Worm (Caenorhabditis elegans) whole organism, midembryonic: ENCODE data around the gene K03B4.2.

ENCODE experiments used
- T22C8.4 ChIP-seq: fragments of 200-800 bp; sonication (Bioruptor generic); IDR thresholded peaks from 2 replicates; pipeline ENCODE4 v1.3.6; 2022; ENCODE audit warnings: missing genetic modification characterization, missing compliant biosample characterization
- cog-1 ChIP-seq: sonication (generic microtip); optimal IDR thresholded peaks from 2 replicates; lab custom pipeline; 2016; ENCODE audit warnings: missing genetic modification characterization, missing compliant biosample characterization
- flt-1 ChIP-seq: fragments of 200-800 bp; sonication (Bioruptor generic); IDR thresholded peaks from 2 replicates; pipeline ENCODE4 v1.3.6; 2022; ENCODE audit warnings: missing genetic modification characterization, missing compliant biosample characterization
- klf-2 ChIP-seq: fragments of 200-800 bp; sonication (Bioruptor generic); conservative IDR thresholded peaks from 2 replicates; pipeline ENCODE4 v1.3.6; 2022; ENCODE audit warnings: missing genetic modification reagents, missing genetic modification characterization, missing compliant biosample characterization
- med-1 ChIP-seq: sonication (generic microtip); optimal IDR thresholded peaks from 2 replicates; lab custom pipeline; 2017; ENCODE audit warnings: missing genetic modification characterization, mild to moderate bottlenecking, missing compliant biosample characterization, antibody characterized with exemption, missing genetic modification reagents; ENCODE audit not compliant: insufficient read depth
- ref-1 ChIP-seq: fragments of 200-800 bp; sonication (Bioruptor generic); conservative IDR thresholded peaks from 2 replicates; pipeline ENCODE4 v1.3.6; 2022; ENCODE audit warnings: missing genetic modification reagents, missing genetic modification characterization, missing compliant biosample characterization
- tab-1 ChIP-seq: fragments of 200-800 bp; sonication (Bioruptor generic); IDR thresholded peaks from 2 replicates; pipeline ENCODE4 v1.3.6; 2022; ENCODE audit warnings: missing genetic modification characterization, missing compliant biosample characterization
- ztf-23 ChIP-seq: fragments of 200-800 bp; sonication (Bioruptor generic); IDR thresholded peaks from 2 replicates; pipeline ENCODE4 v1.3.6; 2022; ENCODE audit warnings: missing genetic modification reagents, missing genetic modification characterization, missing compliant biosample characterization
- ztf-29 ChIP-seq: fragments of 200-800 bp; sonication (Bioruptor generic); IDR thresholded peaks from 2 replicates; pipeline ENCODE4 v1.3.6; 2022; ENCODE audit warnings: missing genetic modification reagents, missing genetic modification characterization, missing compliant biosample characterization

Gene K03B4.2

DNA sequence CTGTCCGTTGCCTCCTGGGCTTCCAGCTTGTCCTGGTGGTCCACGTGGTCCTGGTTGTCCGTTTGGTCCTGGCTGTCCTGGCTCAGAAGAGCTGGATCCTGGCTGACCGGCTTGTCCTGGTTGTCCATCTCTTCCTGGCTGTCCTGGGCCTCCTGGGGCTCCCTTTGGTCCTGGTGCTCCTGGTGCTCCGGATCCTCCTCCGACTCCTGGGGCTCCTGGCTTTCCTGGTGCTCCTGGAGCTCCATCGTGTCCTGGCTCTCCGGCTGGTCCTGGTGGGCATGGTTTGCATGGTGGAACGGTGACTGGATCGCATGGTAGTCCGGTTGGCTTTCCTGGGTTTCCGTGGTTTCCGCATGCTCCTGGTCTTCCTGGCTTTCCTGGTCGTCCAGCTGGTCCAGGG lies 34.7 kb upstream of the K03B4.2 start:
- TF ChIP-seq T22C8.4 = no peak
- TF ChIP-seq cog-1 (tag; lab: Kevin White, UChicago) = no peak
- TF ChIP-seq ztf-29 (GFP tag; lab: Robert Waterston, UW) = no peak
- TF ChIP-seq ztf-23 = no peak
- no peak for TF ChIP-seq ref-1
- no peak for TF ChIP-seq tab-1 (GFP tag; lab: Robert Waterston, UW)
- TF ChIP-seq flt-1 = no peak
- no peak for TF ChIP-seq med-1 (GFP tag; lab: Kevin White, UChicago)
- no peak for TF ChIP-seq klf-2 (GFP tag; lab: Robert Waterston, UW)

DNA sequence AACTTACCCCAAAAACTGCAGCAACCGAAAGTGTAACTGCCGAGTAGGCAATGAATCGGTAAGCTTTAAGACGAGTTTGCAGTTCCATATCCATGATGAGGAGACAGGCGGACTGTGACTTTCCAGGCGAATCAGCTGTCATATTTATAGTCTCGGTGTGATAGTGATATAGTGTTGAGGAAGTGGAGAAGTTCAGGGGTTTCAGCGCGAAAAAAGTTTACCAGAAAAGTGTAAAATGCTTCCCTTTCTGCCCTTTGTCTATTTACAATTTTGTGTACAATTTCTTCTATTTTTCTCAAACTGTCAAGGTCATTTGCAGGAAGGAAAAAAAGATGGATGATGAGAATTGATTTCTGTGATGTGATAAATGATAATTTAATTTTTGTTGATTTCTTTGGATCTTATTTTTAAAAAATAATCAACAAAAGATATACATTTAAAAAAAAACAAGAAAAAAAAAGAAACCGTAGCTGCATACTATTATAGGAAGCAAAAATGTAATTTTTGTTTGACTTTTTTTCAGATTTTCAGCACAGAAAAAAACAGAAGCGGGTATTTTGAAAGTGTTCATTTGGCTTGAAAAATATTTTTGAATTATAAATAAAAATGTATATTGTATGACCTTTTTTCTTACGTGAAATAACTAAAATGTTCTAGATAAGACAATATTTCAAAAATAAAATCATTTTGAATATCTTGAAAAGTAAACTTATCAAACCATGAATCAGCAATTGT lies 33.8 kb upstream of the K03B4.2 start, which contains the start of the genes col-139 and F41F3.1:
col-139 (minus strand) TSS at position 101 of the 735 bp plus-strand sequence.
F41F3.1 (plus strand) TSS at position 685 of the 735 bp plus-strand sequence.
- TF ChIP-seq ztf-29 (GFP tag; lab: Robert Waterston, UW) (no peak), tab-1 (GFP tag; lab: Robert Waterston, UW) (no peak), klf-2 (GFP tag; lab: Robert Waterston, UW) (no peak)

DNA sequence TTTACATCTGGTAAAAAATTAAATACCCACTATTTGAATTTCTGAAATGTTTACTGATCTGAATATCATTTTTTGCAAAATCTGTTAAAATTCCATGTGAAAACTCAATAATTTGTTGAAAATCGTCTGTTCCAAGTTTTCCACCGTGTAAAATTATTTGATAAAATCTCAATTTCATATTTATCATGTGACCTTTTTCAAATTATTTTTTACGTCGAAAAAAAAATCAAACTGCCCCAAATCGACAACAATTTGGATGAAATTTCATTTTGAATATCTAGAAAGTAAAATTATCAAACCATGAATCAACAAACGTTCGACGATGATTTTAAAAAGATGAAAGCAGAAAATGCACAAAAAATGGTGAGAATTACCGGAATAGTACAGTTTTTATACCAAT lies 32.6 kb upstream of the K03B4.2 start, which contains the start of gene F41F3.9:
F41F3.9 (plus strand) TSS at position 301 of the 400 bp plus-strand sequence.
- TF ChIP-seq T22C8.4 = no peak
- TF ChIP-seq flt-1 = no peak
- no peak for TF ChIP-seq ztf-23
- no peak for TF ChIP-seq ztf-29 (GFP tag; lab: Robert Waterston, UW)
- TF ChIP-seq ref-1 = no peak
- no peak for TF ChIP-seq cog-1 (tag; lab: Kevin White, UChicago)
- TF ChIP-seq med-1 (GFP tag; lab: Kevin White, UChicago) = no peak
- no peak for TF ChIP-seq klf-2 (GFP tag; lab: Robert Waterston, UW)
- TF ChIP-seq tab-1 (GFP tag; lab: Robert Waterston, UW) = no peak

DNA sequence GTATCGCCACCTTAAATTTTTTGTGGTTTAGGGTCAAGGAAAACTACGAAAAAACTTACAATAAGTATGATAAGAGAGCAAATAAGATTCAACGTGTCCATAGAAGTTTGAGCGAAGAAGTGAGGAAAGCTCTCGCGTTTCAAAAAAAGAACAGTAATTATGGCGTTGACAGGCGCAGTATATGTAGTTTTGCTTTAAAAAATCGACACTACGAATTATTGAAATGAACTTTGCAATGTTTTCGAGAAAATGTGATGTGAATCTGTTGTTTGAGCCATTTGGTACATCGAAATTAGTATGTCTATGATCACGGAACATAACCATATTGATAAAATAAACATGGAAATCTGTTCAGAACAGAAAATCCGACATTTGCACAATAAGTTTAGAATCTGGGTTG lies 25.4 kb upstream of the K03B4.2 start, which contains the start of gene srx-74:
srx-74 (minus strand) TSS at position 101 of the 400 bp plus-strand sequence.
- TF ChIP-seq ztf-29 (GFP tag; lab: Robert Waterston, UW) (no peak), ref-1 (no peak), flt-1 (no peak), T22C8.4 (no peak), cog-1 (tag; lab: Kevin White, UChicago) (no peak)

DNA sequence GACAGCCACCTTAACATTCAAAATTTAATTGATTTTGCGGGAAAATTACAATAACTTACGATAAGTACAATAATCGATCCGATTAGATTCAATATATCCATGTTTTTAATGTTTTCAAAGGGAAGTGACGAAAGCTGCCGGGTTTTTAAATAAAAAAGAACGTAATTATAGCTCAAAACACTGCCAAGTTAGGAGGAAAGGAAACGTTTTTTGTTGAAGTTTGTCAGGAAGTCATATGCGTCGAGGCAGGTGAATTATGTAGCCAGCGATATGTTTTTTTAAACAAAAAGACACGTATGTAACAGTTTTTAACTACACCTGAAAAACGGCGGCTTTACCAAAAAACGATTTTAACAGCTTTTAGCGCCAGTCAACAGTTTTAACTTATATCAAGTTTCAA lies 22.1 kb upstream of the K03B4.2 start, which contains the start of gene srx-73:
srx-73 (minus strand) TSS at position 101 of the 400 bp plus-strand sequence.
- TF ChIP-seq med-1 (GFP tag; lab: Kevin White, UChicago) = no peak
- TF ChIP-seq T22C8.4 = no peak
- TF ChIP-seq ztf-29 (GFP tag; lab: Robert Waterston, UW) = no peak
- TF ChIP-seq klf-2 (GFP tag; lab: Robert Waterston, UW) = no peak
- TF ChIP-seq flt-1 = no peak
- no peak for TF ChIP-seq ztf-23
- no peak for TF ChIP-seq cog-1 (tag; lab: Kevin White, UChicago)
- no peak for TF ChIP-seq ref-1
- TF ChIP-seq tab-1 (GFP tag; lab: Robert Waterston, UW) = no peak

DNA sequence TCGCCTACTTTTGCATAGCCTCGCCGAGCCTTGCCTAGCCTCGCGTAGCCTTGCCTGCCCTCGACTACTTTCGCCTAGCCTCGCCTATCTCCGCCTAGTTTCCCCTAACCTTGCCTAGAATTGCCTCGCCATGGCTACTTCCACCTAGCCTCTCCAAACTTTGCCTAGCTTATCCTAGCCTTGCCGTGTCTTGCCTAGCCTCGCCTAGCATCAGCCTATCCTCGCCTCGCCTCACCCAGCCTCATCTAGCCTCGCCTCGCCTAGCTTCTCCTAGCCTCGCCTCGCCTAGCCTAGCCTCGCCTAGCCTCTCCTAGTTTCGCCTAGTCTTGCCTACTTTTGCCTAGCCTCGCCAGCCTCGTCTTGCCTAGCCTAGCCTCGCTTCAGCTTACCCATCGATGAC lies 20.7 kb upstream of the K03B4.2 start:
- TF ChIP-seq klf-2 (GFP tag; lab: Robert Waterston, UW) = no peak
- no peak for TF ChIP-seq ztf-23
- TF ChIP-seq flt-1 = no peak
- TF ChIP-seq ztf-29 (GFP tag; lab: Robert Waterston, UW) = no peak
- TF ChIP-seq med-1 (GFP tag; lab: Kevin White, UChicago) = no peak
- TF ChIP-seq T22C8.4 = no peak
- TF ChIP-seq ref-1 = no peak
- no peak for TF ChIP-seq tab-1 (GFP tag; lab: Robert Waterston, UW)
- no peak for TF ChIP-seq cog-1 (tag; lab: Kevin White, UChicago)

DNA sequence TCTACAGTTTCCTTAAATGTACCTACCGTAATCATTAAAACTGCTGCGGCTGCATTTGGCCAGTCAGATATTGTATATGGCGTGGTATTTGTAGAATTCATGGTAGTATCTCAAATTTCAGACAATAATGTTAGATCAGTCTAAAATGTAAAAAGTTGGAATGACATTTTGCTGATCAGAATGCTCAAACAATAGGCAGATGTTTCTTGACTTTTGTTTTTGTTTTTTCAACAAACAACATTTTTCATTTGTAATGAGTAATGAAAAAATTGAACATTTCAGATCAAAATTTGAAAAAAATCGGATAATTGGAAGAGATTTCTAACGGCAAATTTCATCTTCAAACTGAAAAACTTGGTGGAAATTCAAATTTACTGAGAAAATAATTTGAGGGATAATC lies 19.2 kb upstream of the K03B4.2 start, which contains the start of gene srx-77:
srx-77 (minus strand) TSS at position 101 of the 400 bp plus-strand sequence.
- no peak for TF ChIP-seq med-1 (GFP tag; lab: Kevin White, UChicago)
- no peak for TF ChIP-seq T22C8.4
- no peak for TF ChIP-seq ref-1
- no peak for TF ChIP-seq tab-1 (GFP tag; lab: Robert Waterston, UW)

DNA sequence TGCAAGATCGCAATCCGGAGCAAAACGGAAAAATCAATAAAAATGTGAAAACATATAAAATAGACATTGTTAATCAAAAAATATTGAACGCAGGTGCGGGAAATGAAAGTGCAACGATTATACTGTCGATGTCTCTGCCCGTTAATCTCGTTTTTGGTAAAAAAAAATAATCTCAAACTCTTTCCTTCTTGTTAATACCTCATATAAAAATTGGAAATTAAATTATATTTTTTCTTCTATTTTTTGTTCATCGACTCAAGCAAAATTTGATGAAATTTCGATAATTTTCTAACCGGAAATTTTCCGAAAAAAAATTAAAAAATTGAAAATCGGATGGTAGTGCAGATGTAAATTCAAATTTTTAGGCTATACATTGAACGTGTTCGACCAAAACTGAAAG lies 15.3 kb upstream of the K03B4.2 start, which contains the start of gene K03B4.9:
K03B4.9 (minus strand) TSS at position 101 of the 400 bp plus-strand sequence.
- TF ChIP-seq ztf-29 (GFP tag; lab: Robert Waterston, UW) (no peak), tab-1 (GFP tag; lab: Robert Waterston, UW) (no peak), ztf-23 (no peak)

DNA sequence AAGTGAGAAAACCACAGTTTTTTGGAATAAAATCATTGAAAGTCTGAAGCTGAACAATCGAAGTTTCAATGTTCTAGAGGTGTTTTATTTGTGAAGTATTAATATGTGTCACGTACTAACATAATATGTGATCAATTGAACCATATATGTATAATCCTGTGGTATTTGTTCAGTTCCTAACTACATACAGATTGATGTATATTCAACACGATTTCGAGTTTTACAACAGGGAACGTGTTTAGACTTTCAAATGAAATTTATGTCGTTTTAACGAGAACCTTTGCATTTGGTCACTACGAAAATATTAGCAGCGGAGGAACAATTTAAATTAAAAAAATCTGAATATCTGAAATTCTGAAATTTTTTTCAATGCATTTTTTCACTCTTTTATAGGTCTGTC lies 13.3 kb upstream of the K03B4.2 start, which contains the start of gene K03B4.8:
K03B4.8 (minus strand) TSS at position 101 of the 400 bp plus-strand sequence.
- no peak for TF ChIP-seq klf-2 (GFP tag; lab: Robert Waterston, UW)
- TF ChIP-seq med-1 (GFP tag; lab: Kevin White, UChicago) = no peak
- TF ChIP-seq cog-1 (tag; lab: Kevin White, UChicago) = no peak
- no peak for TF ChIP-seq ref-1
- no peak for TF ChIP-seq ztf-23
- no peak for TF ChIP-seq ztf-29 (GFP tag; lab: Robert Waterston, UW)
- TF ChIP-seq tab-1 (GFP tag; lab: Robert Waterston, UW) = no peak
- no peak for TF ChIP-seq flt-1
- no peak for TF ChIP-seq T22C8.4

DNA sequence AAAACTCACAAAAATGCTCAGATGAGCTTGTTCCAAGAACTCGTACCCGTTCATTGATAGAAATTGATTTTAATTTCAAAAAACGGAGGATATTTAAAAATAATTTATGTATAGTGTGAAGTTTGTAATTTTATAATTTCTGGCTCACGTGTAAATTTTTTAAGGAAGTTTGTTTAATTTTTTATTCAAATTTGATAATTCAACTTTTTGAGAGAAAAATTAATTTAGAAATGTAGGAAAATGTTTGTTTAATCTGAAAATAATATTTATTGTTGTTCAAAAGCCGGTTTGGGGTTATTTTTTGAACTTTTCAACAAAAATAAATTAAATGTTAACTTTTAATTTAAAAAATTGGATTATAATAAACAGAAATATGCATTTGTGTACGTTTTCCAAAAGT lies 11.7 kb upstream of the K03B4.2 start, which contains the start of gene K03B4.6:
K03B4.6 (minus strand) TSS at position 101 of the 400 bp plus-strand sequence.
- TF ChIP-seq med-1 (GFP tag; lab: Kevin White, UChicago) (no peak), klf-2 (GFP tag; lab: Robert Waterston, UW) (no peak), ref-1 (no peak), ztf-23 (no peak), ztf-29 (GFP tag; lab: Robert Waterston, UW) (no peak), cog-1 (tag; lab: Kevin White, UChicago) (no peak), T22C8.4 (no peak), flt-1 (no peak)
